Fruit fly (Drosophila melanogaster) whole organism, embryonic: ENCODE results near the gene CG1965.
A peak's percentile ranks its signal among the peaks of the same experiment; 100 is the strongest.

Experiments used
- C15 ChIP-seq: fragments of 200-800 bp; sonication (Bioruptor generic); IDR thresholded peaks from 3 replicates; pipeline ENCODE4 v1.3.6; 2022; ENCODE audit warnings: missing biosample characterization, missing genetic modification characterization
- CG11093 ChIP-seq: fragments of 200-800 bp; sonication (Bioruptor generic); IDR thresholded peaks from 3 replicates; pipeline ENCODE4 v1.3.6; 2022; ENCODE audit warnings: missing biosample characterization, missing genetic modification characterization
- CG11504 ChIP-seq: fragments of 200-800 bp; sonication (Bioruptor generic); optimal IDR thresholded peaks from 3 replicates; lab custom pipeline; 2019; ENCODE audit warnings: missing biosample characterization, mild to moderate bottlenecking, missing genetic modification characterization, moderate library complexity
- CG13287 ChIP-seq: fragments of 200-800 bp; sonication (Bioruptor generic); IDR thresholded peaks from 2 replicates; pipeline ENCODE4 v1.3.6; 2022; ENCODE audit warnings: missing biosample characterization, missing genetic modification characterization; ENCODE audit not compliant: partially characterized antibody
- CG13424 ChIP-seq: fragments of 200-800 bp; sonication (Bioruptor generic); optimal IDR thresholded peaks from 2 replicates; lab custom pipeline; 2019; ENCODE audit warnings: missing biosample characterization, mild to moderate bottlenecking, missing genetic modification characterization, moderate library complexity
- CG14965 ChIP-seq: fragments of 200-800 bp; sonication (Bioruptor generic); optimal IDR thresholded peaks from 2 replicates; lab custom pipeline; 2016; ENCODE audit warnings: missing biosample characterization, missing genetic modification characterization, borderline replicate concordance
- CG1529 ChIP-seq: fragments of 200-800 bp; sonication (Bioruptor generic); optimal IDR thresholded peaks from 3 replicates; lab custom pipeline; 2018; ENCODE audit warnings: missing biosample characterization, missing genetic modification characterization
- CG1602 ChIP-seq: fragments of 200-800 bp; sonication (Bioruptor generic); optimal IDR thresholded peaks from 3 replicates; lab custom pipeline; 2016; ENCODE audit warnings: missing biosample characterization, missing genetic modification characterization
- CG1647 ChIP-seq: fragments of 200-800 bp; sonication (Bioruptor generic); optimal IDR thresholded peaks from 3 replicates; lab custom pipeline; 2016; ENCODE audit warnings: missing biosample characterization, missing genetic modification characterization
- CG16815 ChIP-seq: fragments of 200-800 bp; sonication (Bioruptor generic); optimal IDR thresholded peaks from 3 replicates; lab custom pipeline; 2017; ENCODE audit warnings: missing biosample characterization, mild to moderate bottlenecking, missing genetic modification characterization
- CG16863 ChIP-seq: fragments of 200-800 bp; sonication (Bioruptor generic); optimal IDR thresholded peaks from 3 replicates; lab custom pipeline; 2016; ENCODE audit warnings: missing biosample characterization, missing genetic modification characterization
- CG18476 ChIP-seq: fragments of 200-800 bp; sonication (Bioruptor generic); optimal IDR thresholded peaks from 2 replicates; lab custom pipeline; 2016; ENCODE audit warnings: missing biosample characterization, mild to moderate bottlenecking, missing genetic modification characterization
- CG2712 ChIP-seq: fragments of 200-800 bp; optimal IDR thresholded peaks from 3 replicates; lab custom pipeline; 2019; ENCODE audit warnings: missing biosample characterization, mild to moderate bottlenecking, missing genetic modification characterization, moderate library complexity
- CG2875 ChIP-seq: fragments of 200-800 bp; sonication (Bioruptor generic); optimal IDR thresholded peaks from 2 replicates; lab custom pipeline; 2017; ENCODE audit warnings: missing biosample characterization, mild to moderate bottlenecking, missing genetic modification characterization, missing genetic modification reagents
- CG31388 ChIP-seq: fragments of 200-800 bp; sonication (Bioruptor generic); optimal IDR thresholded peaks from 2 replicates; lab custom pipeline; 2016; ENCODE audit warnings: missing biosample characterization, missing genetic modification characterization
- CG8359 ChIP-seq: fragments of 200-800 bp; sonication (Bioruptor generic); optimal IDR thresholded peaks from 2 replicates; lab custom pipeline; 2017; ENCODE audit warnings: missing biosample characterization, mild to moderate bottlenecking, missing genetic modification characterization, borderline replicate concordance
- CG8944 ChIP-seq: fragments of 200-800 bp; sonication (Bioruptor generic); optimal IDR thresholded peaks from 3 replicates; lab custom pipeline; 2016; ENCODE audit warnings: missing biosample characterization, missing genetic modification characterization
- CTCF ChIP-seq: fragments of 200-800 bp; sonication (Bioruptor generic); optimal IDR thresholded peaks from 2 replicates; lab custom pipeline; 2017; ENCODE audit warnings: missing biosample characterization, mild to moderate bottlenecking, missing genetic modification characterization, moderate library complexity
- D ChIP-seq, 2 experiments: fragments of 200-800 bp in 1 of 2; fragments of >200 bp in 1 of 2; sonication (Bioruptor generic) in 1 of 2; optimal IDR thresholded peaks; 2 replicates in 1 of 2; 3 replicates in 1 of 2; lab custom pipeline; 2017; ENCODE audit warnings: mild to moderate bottlenecking in 1 of 2, missing biosample characterization in 1 of 2, missing genetic modification characterization in 1 of 2, missing genetic modification reagents in 1 of 2
- Dll ChIP-seq: fragments of 200-800 bp; sonication (Bioruptor generic); IDR thresholded peaks from 4 replicates; pipeline ENCODE4 v1.3.6; 2022; ENCODE audit warnings: missing biosample characterization, missing genetic modification characterization; ENCODE audit not compliant: partially characterized antibody
- Dref ChIP-seq: fragments of 200-800 bp; sonication (Bioruptor generic); IDR thresholded peaks from 2 replicates; pipeline ENCODE4 v1.3.6; 2022; ENCODE audit warnings: missing biosample characterization, missing genetic modification characterization
- HLH3B ChIP-seq: fragments of 200-800 bp; sonication (Bioruptor generic); IDR thresholded peaks from 2 replicates; pipeline ENCODE4 v1.3.6; 2022; ENCODE audit warnings: missing biosample characterization, missing genetic modification characterization
- Hr78 ChIP-seq, 2 experiments: fragments of 200-800 bp in 1 of 2; fragments of >200 bp in 1 of 2; sonication (Bioruptor generic) in 1 of 2; optimal IDR thresholded peaks; 2 replicates each; lab custom pipeline; 2017 to 2019; ENCODE audit warnings: missing biosample characterization in 2 of 2, missing genetic modification characterization in 2 of 2, mild to moderate bottlenecking in 1 of 2, moderate library complexity in 1 of 2
- Neu2 ChIP-seq: fragments of 200-800 bp; sonication (Bioruptor generic); optimal IDR thresholded peaks from 3 replicates; lab custom pipeline; 2016; ENCODE audit warnings: missing biosample characterization, missing genetic modification characterization, borderline replicate concordance
- Poxn ChIP-seq: fragments of 200-800 bp; sonication (Bioruptor generic); IDR thresholded peaks from 2 replicates; pipeline ENCODE4 v1.3.6; 2022; ENCODE audit warnings: missing biosample characterization, missing genetic modification characterization
- Ssrp ChIP-seq: fragments of 200-800 bp; sonication (Bioruptor generic); optimal IDR thresholded peaks from 2 replicates; lab custom pipeline; 2018; ENCODE audit warnings: missing biosample characterization, mild to moderate bottlenecking, missing genetic modification characterization, moderate library complexity
- Trl ChIP-seq, 3 experiments: fragments of >200 bp in 2 of 3; fragments of 200-800 bp in 1 of 3; sonication (Bioruptor generic) in 1 of 3; optimal IDR thresholded peaks; 2 replicates in 1 of 3; 3 replicates in 2 of 3; lab custom pipeline; 2016 to 2017; ENCODE audit warnings: missing biosample characterization in 1 of 3, missing genetic modification characterization in 1 of 3
- ac ChIP-seq: fragments of 200-800 bp; sonication (Bioruptor generic); optimal IDR thresholded peaks from 3 replicates; lab custom pipeline; 2017; ENCODE audit warnings: missing biosample characterization, mild to moderate bottlenecking, missing genetic modification characterization
- chif ChIP-seq, 2 experiments: fragments of 200-800 bp; sonication (Bioruptor generic); optimal IDR thresholded peaks; 3 replicates each; lab custom pipeline; 2016; ENCODE audit warnings: missing biosample characterization in 2 of 2, missing genetic modification characterization in 2 of 2
- chm ChIP-seq: fragments of 200-800 bp; sonication (Bioruptor generic); IDR thresholded peaks from 2 replicates; pipeline ENCODE4 v1.3.6; 2022; ENCODE audit warnings: missing biosample characterization, missing genetic modification characterization
- chn ChIP-seq: fragments of 200-800 bp; sonication (Bioruptor generic); optimal IDR thresholded peaks from 2 replicates; lab custom pipeline; 2016; ENCODE audit warnings: missing biosample characterization, missing genetic modification characterization
- ci ChIP-seq: fragments of 200-800 bp; sonication (Bioruptor generic); IDR thresholded peaks from 3 replicates; pipeline ENCODE4 v1.3.6; 2022; ENCODE audit warnings: missing biosample characterization, missing genetic modification characterization
- crol ChIP-seq: fragments of 200-800 bp; sonication (Bioruptor generic); IDR thresholded peaks from 2 replicates; pipeline ENCODE4 v1.3.6; 2022; ENCODE audit warnings: missing biosample characterization, missing genetic modification characterization
- crp ChIP-seq, 2 experiments: fragments of 200-800 bp; sonication (Bioruptor generic); optimal IDR thresholded peaks; 2 replicates in 1 of 2; 3 replicates in 1 of 2; lab custom pipeline; 2017; ENCODE audit warnings: missing biosample characterization in 2 of 2, missing genetic modification characterization in 2 of 2, mild to moderate bottlenecking in 1 of 2, moderate library complexity in 1 of 2
- gcm2 ChIP-seq: fragments of 200-800 bp; sonication (Bioruptor generic); optimal IDR thresholded peaks from 2 replicates; lab custom pipeline; 2016; ENCODE audit warnings: missing biosample characterization, missing genetic modification characterization
- luna ChIP-seq: fragments of 200-800 bp; sonication (Bioruptor generic); optimal IDR thresholded peaks from 2 replicates; lab custom pipeline; 2016; ENCODE audit warnings: missing biosample characterization, missing genetic modification characterization
- nau ChIP-seq: fragments of 200-800 bp; sonication (Bioruptor generic); optimal IDR thresholded peaks from 3 replicates; lab custom pipeline; 2017; ENCODE audit warnings: missing biosample characterization, mild to moderate bottlenecking, missing genetic modification characterization, missing genetic modification reagents
- pfk ChIP-seq: fragments of 200-800 bp; sonication (Bioruptor generic); optimal IDR thresholded peaks from 2 replicates; lab custom pipeline; 2018; ENCODE audit warnings: missing biosample characterization, mild to moderate bottlenecking, missing genetic modification characterization, moderate library complexity
- scrt ChIP-seq: fragments of 200-800 bp; sonication (Bioruptor generic); optimal IDR thresholded peaks from 2 replicates; lab custom pipeline; 2018; ENCODE audit warnings: missing biosample characterization, mild to moderate bottlenecking, missing genetic modification characterization, moderate library complexity
- shn ChIP-seq: fragments of 200-800 bp; sonication (Bioruptor generic); optimal IDR thresholded peaks from 3 replicates; lab custom pipeline; 2016; ENCODE audit warnings: missing biosample characterization, missing genetic modification characterization
- tio ChIP-seq: fragments of 200-800 bp; sonication (Bioruptor generic); optimal IDR thresholded peaks from 2 replicates; lab custom pipeline; 2017; ENCODE audit warnings: missing biosample characterization, missing genetic modification characterization, inconsistent platforms
- yki ChIP-seq: fragments of >200 bp; optimal IDR thresholded peaks from 3 replicates; lab custom pipeline; 2018
- z ChIP-seq: fragments of 200-800 bp; sonication (Bioruptor generic); IDR thresholded peaks from 3 replicates; pipeline ENCODE4 v1.3.6; 2022; ENCODE audit warnings: missing biosample characterization, missing genetic modification characterization
- zen ChIP-seq: fragments of 200-800 bp; sonication (Bioruptor generic); optimal IDR thresholded peaks from 3 replicates; lab custom pipeline; 2018; ENCODE audit warnings: missing biosample characterization, mild to moderate bottlenecking, missing genetic modification characterization, moderate library complexity
- zen2 ChIP-seq: fragments of 200-800 bp; sonication (Bioruptor generic); IDR thresholded peaks from 3 replicates; pipeline ENCODE4 v1.3.6; 2022; ENCODE audit warnings: missing biosample characterization, missing genetic modification characterization; ENCODE audit not compliant: partially characterized antibody

Gene CG1965

DNA sequence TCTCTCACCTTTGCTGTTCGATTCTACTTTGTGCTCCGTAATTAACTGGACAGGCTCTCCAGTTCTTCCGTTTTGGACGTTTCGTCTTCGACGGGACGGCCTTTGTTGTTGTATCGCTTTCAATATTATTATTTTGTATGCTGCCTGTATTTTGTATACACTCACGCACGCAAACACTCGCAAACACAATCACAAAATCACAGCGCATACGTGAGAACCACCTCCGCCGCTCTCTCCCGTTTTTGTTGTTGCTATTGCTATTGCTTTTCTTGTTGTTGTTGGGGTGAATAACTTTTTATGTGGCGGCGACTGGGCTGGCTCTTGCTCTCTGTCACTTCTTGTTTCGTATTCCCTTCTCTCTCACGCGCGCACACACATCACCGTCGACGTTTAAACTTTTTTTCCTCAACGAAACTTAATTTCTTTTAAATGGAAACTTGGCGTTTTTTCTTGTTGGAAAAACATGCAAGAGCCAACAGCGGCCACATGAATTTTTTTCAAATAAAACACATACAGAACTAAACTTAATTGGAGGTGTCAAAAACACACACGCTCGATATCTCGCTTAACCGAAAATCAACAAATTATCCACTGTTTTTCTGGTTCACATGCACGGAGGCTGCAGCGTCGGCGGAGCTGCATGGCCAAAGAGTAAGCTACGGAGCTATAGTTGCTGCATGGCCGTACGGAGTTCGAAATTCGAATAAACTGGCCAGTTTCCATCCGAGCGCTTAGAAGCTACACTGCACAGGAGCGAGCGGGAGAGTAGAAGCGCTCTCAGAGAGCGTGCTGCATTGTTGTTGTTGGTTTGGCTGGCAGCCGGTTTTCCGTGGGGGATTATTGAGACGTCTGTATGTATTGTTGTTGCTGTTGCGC is 40.8 kb downstream of the CG1965 start (continued):
- TF ChIP-seq Poxn (GFP tag; lab: Robert Waterston, UW): no peak
- TF ChIP-seq CG1647 (GFP tag; lab: Kevin White, UChicago): peak; percentile 19
- TF ChIP-seq C15 (GFP tag; lab: Robert Waterston, UW): no peak
- no peak for TF ChIP-seq Dref (GFP tag; lab: Robert Waterston, UW)
- no peak for TF ChIP-seq chm (GFP tag; lab: Robert Waterston, UW)
- no peak for TF ChIP-seq zen2 (GFP tag; lab: Robert Waterston, UW)
- TF ChIP-seq CG16815 (GFP tag; lab: Kevin White, UChicago): no peak
- TF ChIP-seq luna (GFP tag; lab: Kevin White, UChicago): no peak
- peak in 1 of 2 experiments; percentile 14 for TF ChIP-seq Hr78 (GFP tag; optimal IDR thresholded peaks at IDR 0.05; lab: Kevin White, UChicago)
- no peak for TF ChIP-seq CG11504 (tag; lab: Kevin White, UChicago)
- TF ChIP-seq CG2712 (tag; lab: Kevin White, UChicago): peak; percentile 15
- no peak for TF ChIP-seq CG13424
- TF ChIP-seq yki (lab: Kevin White, UChicago): peak; percentile 96
- TF ChIP-seq Trl (optimal IDR thresholded peaks at IDR 0.05; lab: Kevin White, UChicago): peak; percentile 83 to 97
- peak; percentile 39 for TF ChIP-seq Trl (GFP tag; optimal IDR thresholded peaks at IDR 0.05; lab: Kevin White, UChicago)

dm6 chr3R:7108589-7109312 is 41.5 kb downstream of the CG1965 start:
- peak; percentile 90 for TF ChIP-seq CG8944 (GFP tag; lab: Kevin White, UChicago)
- no peak for TF ChIP-seq HLH3B (GFP tag; lab: Robert Waterston, UW)
- TF ChIP-seq zen: peak; percentile 98
- peak; percentile 50 for TF ChIP-seq CTCF (GFP tag; lab: Kevin White, UChicago)
- TF ChIP-seq tio (GFP tag; lab: Kevin White, UChicago): peak; percentile 92
- TF ChIP-seq scrt: peak; percentile 78
- no peak for TF ChIP-seq CG13287
- TF ChIP-seq ci (GFP tag; lab: Robert Waterston, UW): no peak
- TF ChIP-seq CG18476 (GFP tag; lab: Kevin White, UChicago): peak; percentile 91
- TF ChIP-seq pfk (GFP tag; lab: Kevin White, UChicago): no peak
- TF ChIP-seq nau (GFP tag; lab: Kevin White, UChicago): peak; percentile 79
- TF ChIP-seq ac (GFP tag; lab: Kevin White, UChicago): peak; percentile 93
- TF ChIP-seq CG2875: peak; percentile 92
- peak; percentile 76 for TF ChIP-seq Neu2
- TF ChIP-seq CG8359 (GFP tag; lab: Kevin White, UChicago): peak; percentile 87
- peak; percentile 97 for TF ChIP-seq CG1529 (GFP tag; lab: Kevin White, UChicago)
- TF ChIP-seq chn: peak; percentile 95
- TF ChIP-seq D (optimal IDR thresholded peaks at IDR 0.05; lab: Kevin White, UChicago): no peak
- TF ChIP-seq D (GFP tag; optimal IDR thresholded peaks at IDR 0.05; lab: Kevin White, UChicago): peak; percentile 98
- TF ChIP-seq Dll (GFP tag; lab: Robert Waterston, UW): no peak
- peak; percentile 88 for TF ChIP-seq CG31388
- peak; percentile 91 for TF ChIP-seq CG16863 (GFP tag; lab: Kevin White, UChicago)
- peak; percentile 45 for TF ChIP-seq CG14965 (GFP tag; lab: Kevin White, UChicago)
- TF ChIP-seq crol: no peak
- peak; percentile 98 for TF ChIP-seq Ssrp
- peak; percentile 77 for TF ChIP-seq shn
- TF ChIP-seq CG1602: peak; percentile 96
- peak; percentile 94 for TF ChIP-seq CG11093 (GFP tag; lab: Robert Waterston, UW)
- TF ChIP-seq z (GFP tag; lab: Robert Waterston, UW): no peak
- peak; percentile 81 for TF ChIP-seq gcm2 (GFP tag; lab: Kevin White, UChicago)
- TF ChIP-seq chif (GFP tag; optimal IDR thresholded peaks at IDR 0.05; lab: Kevin White, UChicago): peak; percentile 92 to 97
- TF ChIP-seq crp (GFP tag; optimal IDR thresholded peaks at IDR 0.05; lab: Kevin White, UChicago): peak; percentile 41 to 60
